Worm (Caenorhabditis elegans) whole organism, young adult: ENCODE measurements around the gene cdc-25.3.

Experiments
- C06A6.2 ChIP-seq: fragments of 200-800 bp; sonication (Bioruptor generic); conservative IDR thresholded peaks from 2 replicates; pipeline ENCODE4 v1.3.6; 2022; ENCODE audit warnings: missing genetic modification characterization, missing compliant biosample characterization
- C17E4.6 ChIP-seq: fragments of 200-800 bp; sonication (Bioruptor generic); IDR thresholded peaks from 2 replicates; pipeline ENCODE4 v1.3.6; 2022; ENCODE audit warnings: missing genetic modification reagents, missing genetic modification characterization, missing compliant biosample characterization
- F52B5.7 ChIP-seq: sonication (generic microtip); optimal IDR thresholded peaks from 2 replicates; lab custom pipeline; 2016; ENCODE audit warnings: mild to moderate bottlenecking, missing genetic modification characterization, missing compliant biosample characterization
- K12H6.12 ChIP-seq: fragments of 200-800 bp; sonication (Bioruptor generic); optimal IDR thresholded peaks from 2 replicates; lab custom pipeline; 2018; ENCODE audit warnings: mild to moderate bottlenecking, missing genetic modification characterization, missing compliant biosample characterization
- T26A5.8 ChIP-seq: sonication (generic microtip); optimal IDR thresholded peaks from 2 replicates; lab custom pipeline; 2016; ENCODE audit warnings: missing genetic modification characterization, missing compliant biosample characterization
- Y53G8AR.9 ChIP-seq: fragments of 200-800 bp; sonication (Bioruptor generic); conservative IDR thresholded peaks from 2 replicates; pipeline ENCODE4 v1.3.6; 2022; ENCODE audit warnings: missing genetic modification reagents, missing genetic modification characterization, missing compliant biosample characterization
- akir-1 ChIP-seq: fragments of 200-800 bp; sonication (Bioruptor generic); optimal IDR thresholded peaks from 2 replicates; lab custom pipeline; 2018; ENCODE audit warnings: mild to moderate bottlenecking, missing genetic modification characterization, moderate library complexity, missing compliant biosample characterization
- aptf-2 ChIP-seq: fragments of 200-800 bp; sonication (Bioruptor generic); conservative IDR thresholded peaks from 2 replicates; pipeline ENCODE4 v1.3.6; 2022; ENCODE audit warnings: missing genetic modification reagents, missing genetic modification characterization, missing compliant biosample characterization
- atf-7 ChIP-seq: sonication (generic microtip); optimal IDR thresholded peaks from 2 replicates; lab custom pipeline; 2017; ENCODE audit warnings: mild to moderate bottlenecking, missing genetic modification characterization, missing compliant biosample characterization
- attf-3 ChIP-seq: fragments of 200-800 bp; sonication (Bioruptor generic); conservative IDR thresholded peaks from 2 replicates; pipeline ENCODE4 v1.3.6; 2022; ENCODE audit warnings: missing genetic modification reagents, missing genetic modification characterization, missing compliant biosample characterization
- attf-6 ChIP-seq: fragments of 200-800 bp; sonication (Bioruptor generic); IDR thresholded peaks from 2 replicates; pipeline ENCODE4 v1.3.6; 2022; ENCODE audit warnings: missing genetic modification reagents, missing genetic modification characterization, missing compliant biosample characterization
- bed-2 ChIP-seq: fragments of 200-800 bp; sonication (Bioruptor generic); IDR thresholded peaks from 2 replicates; pipeline ENCODE4 v1.3.6; 2022; ENCODE audit warnings: missing genetic modification reagents, missing genetic modification characterization, missing compliant biosample characterization
- ceh-40 ChIP-seq: fragments of 200-800 bp; sonication (Bioruptor generic); IDR thresholded peaks from 2 replicates; pipeline ENCODE4 v1.3.6; 2022; ENCODE audit warnings: missing genetic modification characterization, missing compliant biosample characterization
- ceh-58 ChIP-seq: fragments of 200-800 bp; sonication (Bioruptor generic); IDR thresholded peaks from 2 replicates; pipeline ENCODE4 v1.3.6; 2022; ENCODE audit warnings: missing genetic modification characterization, missing compliant biosample characterization
- ceh-91 ChIP-seq: fragments of 200-800 bp; sonication (Bioruptor generic); IDR thresholded peaks from 2 replicates; pipeline ENCODE4 v1.3.6; 2022; ENCODE audit warnings: missing genetic modification reagents, missing genetic modification characterization, missing compliant biosample characterization
- chd-7 ChIP-seq: sonication (generic microtip); optimal IDR thresholded peaks from 2 replicates; lab custom pipeline; 2016; ENCODE audit warnings: mild to moderate bottlenecking, missing genetic modification characterization, moderate library complexity, missing compliant biosample characterization
- egl-18 ChIP-seq: fragments of 200-800 bp; sonication (Bioruptor generic); IDR thresholded peaks from 2 replicates; pipeline ENCODE4 v1.3.6; 2022; ENCODE audit warnings: missing genetic modification reagents, missing genetic modification characterization, missing compliant biosample characterization
- him-1 ChIP-seq: sonication (generic microtip); optimal IDR thresholded peaks from 2 replicates; lab custom pipeline; 2016; ENCODE audit warnings: missing genotype, missing genetic modification reagents, missing genetic modification characterization, missing compliant biosample characterization
- hlh-26 ChIP-seq: fragments of 200-800 bp; sonication (Bioruptor generic); conservative IDR thresholded peaks from 2 replicates; pipeline ENCODE4 v1.3.6; 2022; ENCODE audit warnings: missing genetic modification reagents, missing genetic modification characterization, missing compliant biosample characterization
- hmg-20 ChIP-seq: fragments of 200-800 bp; sonication (Bioruptor generic); IDR thresholded peaks from 2 replicates; pipeline ENCODE4 v1.3.6; 2022; ENCODE audit warnings: missing genetic modification reagents, missing genetic modification characterization, missing compliant biosample characterization
- hrde-1 ChIP-seq: sonication (generic microtip); optimal IDR thresholded peaks from 2 replicates; lab custom pipeline; 2016; ENCODE audit warnings: missing genetic modification characterization, mild to moderate bottlenecking, missing compliant biosample characterization, moderate library complexity, missing genotype, missing genetic modification reagents, borderline replicate concordance
- hsf-1 ChIP-seq: fragments of 200-800 bp; sonication (Bioruptor generic); IDR thresholded peaks from 2 replicates; pipeline ENCODE4 v1.3.6; 2022; ENCODE audit warnings: missing genetic modification reagents, missing genetic modification characterization, missing compliant biosample characterization
- let-526 ChIP-seq: fragments of 200-800 bp; sonication (Bioruptor generic); IDR thresholded peaks from 2 replicates; pipeline ENCODE4 v1.3.6; 2022; ENCODE audit warnings: missing genetic modification reagents, missing genetic modification characterization, missing compliant biosample characterization
- lin-35 ChIP-seq, 3 experiments: fragments of 150-350 bp in 2 of 3; sonication (generic microtip) in 1 of 3; optimal IDR thresholded peaks; 2 replicates each; lab custom pipeline; 2014 to 2018; ENCODE audit warnings: missing biosample characterization in 3 of 3, missing genetic modification characterization in 3 of 3, missing genetic modification reagents in 3 of 3
- lin-40 ChIP-seq: sonication (generic microtip); optimal IDR thresholded peaks from 2 replicates; lab custom pipeline; 2016; ENCODE audit warnings: missing genetic modification characterization, mild to moderate bottlenecking, missing compliant biosample characterization, missing genotype, missing genetic modification reagents
- lin-54 ChIP-seq: fragments of 200-800 bp; sonication (Bioruptor generic); optimal IDR thresholded peaks from 2 replicates; lab custom pipeline; 2018; ENCODE audit warnings: mild to moderate bottlenecking, missing genetic modification characterization, missing compliant biosample characterization
- lsl-1 ChIP-seq: fragments of 200-800 bp; sonication (Bioruptor generic); optimal IDR thresholded peaks from 2 replicates; lab custom pipeline; 2018; ENCODE audit warnings: mild to moderate bottlenecking, missing genetic modification characterization, moderate library complexity, missing compliant biosample characterization
- lsy-27 ChIP-seq: sonication (generic microtip); optimal IDR thresholded peaks from 2 replicates; lab custom pipeline; 2017; ENCODE audit warnings: missing genetic modification characterization, mild to moderate bottlenecking, missing compliant biosample characterization, antibody characterized with exemption, missing genotype, borderline replicate concordance; ENCODE audit not compliant: insufficient read depth
- madf-3 ChIP-seq: fragments of 200-800 bp; sonication (Bioruptor generic); IDR thresholded peaks from 2 replicates; pipeline ENCODE4 v1.3.6; 2022; ENCODE audit warnings: missing genetic modification reagents, missing genetic modification characterization, missing compliant biosample characterization
- madf-8 ChIP-seq: fragments of 200-800 bp; sonication (Bioruptor generic); conservative IDR thresholded peaks from 2 replicates; pipeline ENCODE4 v1.3.6; 2022; ENCODE audit warnings: missing genetic modification reagents, missing genetic modification characterization, missing compliant biosample characterization
- nfya-1 ChIP-seq: sonication (generic microtip); optimal IDR thresholded peaks from 2 replicates; lab custom pipeline; 2017; ENCODE audit warnings: antibody characterized with exemption, missing compliant biosample characterization, missing genetic modification characterization, borderline replicate concordance; ENCODE audit not compliant: insufficient read depth
- nhr-27 ChIP-seq: fragments of 200-800 bp; sonication (Bioruptor generic); optimal IDR thresholded peaks from 2 replicates; lab custom pipeline; 2018; ENCODE audit warnings: mild to moderate bottlenecking, missing genetic modification characterization, moderate library complexity, missing compliant biosample characterization
- rcor-1 ChIP-seq: fragments of 200-800 bp; sonication (Bioruptor generic); IDR thresholded peaks from 2 replicates; pipeline ENCODE4 v1.3.6; 2022; ENCODE audit warnings: missing genetic modification reagents, missing genetic modification characterization, missing compliant biosample characterization
- rec-8 ChIP-seq, 2 experiments: sonication (generic microtip); optimal IDR thresholded peaks; 2 replicates each; lab custom pipeline; 2016; ENCODE audit warnings: mild to moderate bottlenecking in 2 of 2, missing genetic modification characterization in 2 of 2, missing genetic modification reagents in 2 of 2, missing genotype in 2 of 2, missing biosample characterization in 1 of 2, missing compliant biosample characterization in 1 of 2, moderate library complexity in 1 of 2
- repo-1 ChIP-seq: sonication (generic microtip); optimal IDR thresholded peaks from 2 replicates; lab custom pipeline; 2017; ENCODE audit warnings: mild to moderate bottlenecking, missing genetic modification characterization, missing compliant biosample characterization
- rpc-1 ChIP-seq, 2 experiments: fragments of 150-350 bp in 1 of 2; sonication (generic microtip) in 1 of 2; optimal IDR thresholded peaks; 2 replicates each; lab custom pipeline; 2014 to 2018; ENCODE audit warnings: missing biosample characterization in 1 of 2, missing genetic modification characterization in 1 of 2, missing genetic modification reagents in 1 of 2, missing genotype in 1 of 2
- snpc-1.3 ChIP-seq: sonication (generic microtip); optimal IDR thresholded peaks from 2 replicates; lab custom pipeline; 2017; ENCODE audit warnings: missing genetic modification characterization, mild to moderate bottlenecking, missing compliant biosample characterization, antibody characterized with exemption, moderate library complexity, missing genotype, missing genetic modification reagents; ENCODE audit not compliant: insufficient read depth
- snpc-3.4 ChIP-seq: sonication (generic microtip); optimal IDR thresholded peaks from 2 replicates; lab custom pipeline; 2017; ENCODE audit warnings: missing genetic modification characterization, mild to moderate bottlenecking, missing compliant biosample characterization, antibody characterized with exemption, moderate library complexity, missing genotype, missing genetic modification reagents
- snpc-4 ChIP-seq, 5 experiments: fragments of 150-350 bp in 1 of 5; sonication (generic microtip) in 4 of 5; optimal IDR thresholded peaks; 2 replicates each; lab custom pipeline; 2014 to 2018; ENCODE audit warnings: missing genetic modification characterization in 5 of 5, missing biosample characterization in 3 of 5, antibody characterized with exemption in 2 of 5, mild to moderate bottlenecking in 2 of 5, missing compliant biosample characterization in 2 of 5, missing genotype in 2 of 5, moderate library complexity in 2 of 5, missing genetic modification reagents in 1 of 5
- somi-1 ChIP-seq: fragments of 200-800 bp; sonication (Bioruptor generic); optimal IDR thresholded peaks from 2 replicates; lab custom pipeline; 2018; ENCODE audit warnings: mild to moderate bottlenecking, missing genetic modification characterization, missing compliant biosample characterization
- sptf-2 ChIP-seq: fragments of 200-800 bp; sonication (Bioruptor generic); optimal IDR thresholded peaks from 2 replicates; lab custom pipeline; 2018; ENCODE audit warnings: mild to moderate bottlenecking, missing genetic modification characterization, missing compliant biosample characterization
- tlf-1 ChIP-seq: fragments of 200-800 bp; sonication (Bioruptor generic); optimal IDR thresholded peaks from 2 replicates; lab custom pipeline; 2018; ENCODE audit warnings: mild to moderate bottlenecking, missing genetic modification characterization, missing compliant biosample characterization
- unc-62 ChIP-seq: fragments of 150-350 bp; optimal IDR thresholded peaks from 2 replicates; lab custom pipeline; 2014; ENCODE audit warnings: missing biosample characterization, missing genetic modification reagents, missing genetic modification characterization
- xnd-1 ChIP-seq: sonication (generic microtip); optimal IDR thresholded peaks from 2 replicates; lab custom pipeline; 2016; ENCODE audit warnings: missing genotype, missing genetic modification reagents, missing genetic modification characterization, missing compliant biosample characterization
- ztf-6 ChIP-seq: fragments of 200-800 bp; sonication (Bioruptor generic); IDR thresholded peaks from 2 replicates; pipeline ENCODE4 v1.3.6; 2022; ENCODE audit warnings: missing genetic modification reagents, missing genetic modification characterization, missing compliant biosample characterization

Gene cdc-25.3

ce11 chrIII:8873990-8874668 is 43.6 kb downstream of the cdc-25.3 start (continued):
- TF ChIP-seq lin-54 (GFP tag; lab: Kevin White, UChicago) (peak; percentile 34), C06A6.2 (GFP tag; lab: Robert Waterston, UW) (0 out of 2 replicates have a peak, but pooled peaks have one; percentile 30), somi-1 (GFP tag; lab: Kevin White, UChicago) (peak; percentile 52), ztf-6 (GFP tag; lab: Robert Waterston, UW) (no peak), madf-8 (GFP tag; lab: Robert Waterston, UW) (no peak), snpc-3.4 (tag; lab: Kevin White, UChicago) (no peak), rpc-1 (optimal IDR thresholded peaks at IDR 0.05; lab: Kevin White, UChicago) (no peak), rpc-1 (tag; optimal IDR thresholded peaks at IDR 0.05; lab: Kevin White, UChicago) (no peak), him-1 (tag; lab: Kevin White, UChicago) (no peak), ceh-58 (GFP tag; lab: Robert Waterston, UW) (no peak), egl-18 (GFP tag; lab: Robert Waterston, UW) (no peak), ceh-91 (GFP tag; lab: Robert Waterston, UW) (no peak), rcor-1 (GFP tag; lab: Robert Waterston, UW) (no peak), bed-2 (GFP tag; lab: Robert Waterston, UW) (no peak), nfya-1 (tag; lab: Kevin White, UChicago) (no peak), C17E4.6 (GFP tag; lab: Robert Waterston, UW) (no peak), unc-62 (GFP tag; lab: Kevin White, UChicago) (no peak), repo-1 (tag; lab: Kevin White, UChicago) (no peak), attf-3 (GFP tag; lab: Robert Waterston, UW) (no peak), madf-3 (GFP tag; lab: Robert Waterston, UW) (no peak), akir-1 (GFP tag; lab: Kevin White, UChicago) (no peak), snpc-1.3 (tag; lab: Kevin White, UChicago) (no peak), hmg-20 (no peak), lin-35 (GFP tag; optimal IDR thresholded peaks at IDR 0.05; lab: Kevin White, UChicago) (peak in 1 of 3 experiments; percentile 56), let-526 (no peak), snpc-4 (GFP tag; optimal IDR thresholded peaks at IDR 0.05; lab: Kevin White, UChicago) (peak; percentile 28), snpc-4 (tag; optimal IDR thresholded peaks at IDR 0.05; lab: Kevin White, UChicago) (peak in 1 of 4 experiments; percentile 35), Y53G8AR.9 (GFP tag; lab: Robert Waterston, UW) (no peak), hlh-26 (GFP tag; lab: Robert Waterston, UW) (no peak), lsy-27 (no peak), atf-7 (tag; lab: Kevin White, UChicago) (no peak), nhr-27 (no peak), F52B5.7 (tag; lab: Kevin White, UChicago) (no peak), hrde-1 (no peak), attf-6 (GFP tag; lab: Robert Waterston, UW) (no peak), chd-7 (tag; lab: Kevin White, UChicago) (peak; percentile 76), sptf-2 (GFP tag; lab: Kevin White, UChicago) (no peak), ceh-40 (GFP tag; lab: Robert Waterston, UW) (no peak), lin-40 (tag; lab: Kevin White, UChicago) (peak; percentile 68), aptf-2 (GFP tag; lab: Robert Waterston, UW) (0 out of 2 replicates have a peak, but pooled peaks have one; percentile 37), lsl-1 (GFP tag; lab: Kevin White, UChicago) (no peak), xnd-1 (tag; lab: Kevin White, UChicago) (no peak), rec-8 (tag; optimal IDR thresholded peaks at IDR 0.05; lab: Kevin White, UChicago) (no peak), hsf-1 (GFP tag; lab: Robert Waterston, UW) (no peak), tlf-1 (GFP tag; lab: Kevin White, UChicago) (no peak), T26A5.8 (tag; lab: Kevin White, UChicago) (no peak), K12H6.12 (peak; percentile 83)
